Fruit fly (Drosophila melanogaster): Measurements from ENCODE around the gene CG17784.

DNA sequence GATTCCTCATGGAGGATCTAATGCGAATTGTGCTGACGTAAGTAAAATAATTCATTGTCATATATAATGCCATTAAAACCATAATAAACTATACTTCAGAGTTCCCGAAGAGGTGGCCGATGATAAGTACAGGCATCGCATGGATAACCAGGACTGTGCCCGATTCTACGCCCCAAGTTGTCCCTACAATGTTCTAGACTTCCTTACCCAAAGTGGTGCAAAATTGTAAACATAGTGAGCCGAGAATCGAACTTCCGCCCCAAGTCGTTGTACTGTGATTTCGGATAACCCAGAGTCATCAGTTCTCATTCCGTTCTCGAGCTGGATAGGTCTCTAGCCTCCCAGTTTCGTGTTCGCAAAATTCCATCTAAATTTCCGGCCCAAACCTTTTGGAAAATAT is 1.9 kb downstream of the CG17784 start, which contains the start of gene CG33340:
- TF ChIP-seq h (GFP tag; optimal IDR thresholded peaks at IDR 0.05) (no peak), rgr (GFP tag; optimal IDR thresholded peaks at IDR 0.05) (no peak), br (GFP tag; optimal IDR thresholded peaks at IDR 0.05) (no peak), Hnf4 (GFP tag; optimal IDR thresholded peaks at IDR 0.05) (no peak), lola (GFP tag; optimal IDR thresholded peaks at IDR 0.05) (no peak), Dif (GFP tag; optimal IDR thresholded peaks at IDR 0.05; ENCODE audit: partially characterized antibody) (no peak), usp (GFP tag; optimal IDR thresholded peaks at IDR 0.05) (no peak), pan (optimal IDR thresholded peaks at IDR 0.05) (no peak)
